Fruit fly (Drosophila melanogaster): ENCODE measurements around the gene CG9839.

- TF ChIP-seq EcR (GFP tag; optimal IDR thresholded peaks at IDR 0.05) = no peak
- TF ChIP-seq rn (GFP tag; IDR thresholded peaks at IDR 0.05) = no peak
- TF ChIP-seq CG34367 (tag; optimal IDR thresholded peaks at IDR 0.05) = no peak
- TF ChIP-seq CG4496 (GFP tag; IDR thresholded peaks at IDR 0.05) = no peak
- no peak for TF ChIP-seq CG12605 (GFP tag; IDR thresholded peaks at IDR 0.05)
- TF ChIP-seq CG10348 (GFP tag; IDR thresholded peaks at IDR 0.05) = no peak
- TF ChIP-seq CG9948 (tag; optimal IDR thresholded peaks at IDR 0.05) = no peak
- no peak for TF ChIP-seq Ets98B (GFP tag; IDR thresholded peaks at IDR 0.05)
- no peak for TF ChIP-seq Pif1A (GFP tag; optimal IDR thresholded peaks at IDR 0.05)
Observed at dm6 chr3R:8853706-8854105, 48.1 kb upstream of the CG9839 start.

Measured in whole organism, pupa.